Fruit fly (Drosophila melanogaster): Measurements from ENCODE around the gene srw.

The srw gene

dm6 chr3L:4286784-4287183, 3.5 kb upstream of the srw start, which contains the start of gene TfIIEbeta (continued):
- TF ChIP-seq p53 (GFP tag; optimal IDR thresholded peaks at IDR 0.05) (no peak), ap (GFP tag; IDR thresholded peaks at IDR 0.05) (no peak), hkb (optimal IDR thresholded peaks at IDR 0.05) (no peak), hkb (GFP tag; IDR thresholded peaks at IDR 0.05) (peak; percentile 39; the same call in 1 of the 2 replicates), tio (GFP tag; optimal IDR thresholded peaks at IDR 0.05) (no peak), luna (GFP tag; optimal IDR thresholded peaks at IDR 0.05) (no peak), Neu2 (GFP tag; optimal IDR thresholded peaks at IDR 0.05; ENCODE audit: borderline replicate concordance) (no peak), Opbp (GFP tag; IDR thresholded peaks at IDR 0.05; ENCODE audit: partially characterized antibody) (no peak), Dp (GFP tag; optimal IDR thresholded peaks at IDR 0.05) (peak; percentile 38), CG10959 (GFP tag; IDR thresholded peaks at IDR 0.05) (no peak), CG17829 (tag; optimal IDR thresholded peaks at IDR 0.05) (peak; percentile 29), CG32532 (GFP tag; IDR thresholded peaks at IDR 0.05) (peak; percentile 63), esg (GFP tag; conservative IDR thresholded peaks at IDR 0.05) (no peak), eyg (GFP tag; optimal IDR thresholded peaks at IDR 0.05) (no peak), Ets97D (GFP tag; optimal IDR thresholded peaks at IDR 0.05) (no peak), CG8944 (GFP tag; optimal IDR thresholded peaks at IDR 0.05) (no peak), CrebB (tag; optimal IDR thresholded peaks at IDR 0.05) (no peak), salm (tag; optimal IDR thresholded peaks at IDR 0.05) (no peak), Rfx (GFP tag; IDR thresholded peaks at IDR 0.05) (0 out of 2 replicates have a peak, but pooled peaks have one; percentile 30), bbx (GFP tag; IDR thresholded peaks at IDR 0.05; ENCODE audit: partially characterized antibody) (no peak), HHEX (GFP tag; optimal IDR thresholded peaks at IDR 0.05) (no peak), ase (GFP tag; IDR thresholded peaks at IDR 0.05) (no peak), MTF-1 (GFP tag; optimal IDR thresholded peaks at IDR 0.05; ENCODE audit: borderline replicate concordance) (no peak), h (optimal IDR thresholded peaks at IDR 0.05) (no peak), CG1024 (GFP tag; IDR thresholded peaks at IDR 0.05) (no peak), sisA (GFP tag; IDR thresholded peaks at IDR 0.05) (peak; percentile 14; the same call in 1 of the 2 replicates), Jarid2 (GFP tag; optimal IDR thresholded peaks at IDR 0.05) (no peak), CG5953 (GFP tag; IDR thresholded peaks at IDR 0.05) (no peak), NFAT (GFP tag; IDR thresholded peaks at IDR 0.05) (no peak), Antp (GFP tag; optimal IDR thresholded peaks at IDR 0.05) (no peak), Myb (GFP tag; optimal IDR thresholded peaks at IDR 0.05) (peak; percentile 74), Lpt (GFP tag; optimal IDR thresholded peaks at IDR 0.05) (no peak), MBD-R2 (GFP tag; IDR thresholded peaks at IDR 0.05) (peak; percentile 92), CG2202 (tag; optimal IDR thresholded peaks at IDR 0.05) (no peak), tll (GFP tag; optimal IDR thresholded peaks at IDR 0.05) (no peak), CG18764 (GFP tag; optimal IDR thresholded peaks at IDR 0.05) (no peak), Spps (tag; optimal IDR thresholded peaks at IDR 0.05) (peak; percentile 11), zfh1 (GFP tag; IDR thresholded peaks at IDR 0.05) (no peak)

dm6 chr3L:4282627-4283026, 651 bp downstream of the srw start, which contains the start of gene CG11583:
TSS of gene CG11583 (minus strand) at chr3L:4282817.
- peak; percentile 14 for TF ChIP-seq repo (GFP tag; optimal IDR thresholded peaks at IDR 0.05)
- TF ChIP-seq CG14860 (GFP tag; IDR thresholded peaks at IDR 0.05; ENCODE audit: partially characterized antibody): no peak
- peak; percentile 9; the same call in 1 of the 2 replicates for TF ChIP-seq CG11247 (GFP tag; IDR thresholded peaks at IDR 0.05)
- no peak for TF ChIP-seq CG2202 (tag; optimal IDR thresholded peaks at IDR 0.05)
- TF ChIP-seq Poxn (GFP tag; IDR thresholded peaks at IDR 0.05): no peak
- TF ChIP-seq CG6683 (GFP tag; optimal IDR thresholded peaks at IDR 0.05): no peak
- peak; percentile 63 for TF ChIP-seq CG12659 (GFP tag; optimal IDR thresholded peaks at IDR 0.05)
- peak; percentile 48; the same call in 1 of the 2 replicates for TF ChIP-seq NFAT (GFP tag; IDR thresholded peaks at IDR 0.05)
- TF ChIP-seq HmgD (GFP tag; optimal IDR thresholded peaks at IDR 0.05): no peak
- no peak for TF ChIP-seq CG3407 (GFP tag; optimal IDR thresholded peaks at IDR 0.05)
- peak; percentile 45 for TF ChIP-seq CG8944 (GFP tag; optimal IDR thresholded peaks at IDR 0.05)
- peak; percentile 48 to 62 for TF ChIP-seq dpn (GFP tag; optimal IDR thresholded peaks at IDR 0.05)
- TF ChIP-seq wek (GFP tag; optimal IDR thresholded peaks at IDR 0.05): no peak
- TF ChIP-seq phol (tag; optimal IDR thresholded peaks at IDR 0.05): peak; percentile 54
- TF ChIP-seq Rx (GFP tag; IDR thresholded peaks at IDR 0.05): no peak
- no peak for TF ChIP-seq bsh (GFP tag; optimal IDR thresholded peaks at IDR 0.05)
- TF ChIP-seq CG3065 (GFP tag; optimal IDR thresholded peaks at IDR 0.05): no peak
- TF ChIP-seq Mad (GFP tag; optimal IDR thresholded peaks at IDR 0.05): peak; percentile 24
